Fruit fly (Drosophila melanogaster): ENCODE data around the gene CG14712.
A peak's percentile ranks its signal among the peaks of the same experiment; 100 is the strongest.

The CG14712 gene

DNA sequence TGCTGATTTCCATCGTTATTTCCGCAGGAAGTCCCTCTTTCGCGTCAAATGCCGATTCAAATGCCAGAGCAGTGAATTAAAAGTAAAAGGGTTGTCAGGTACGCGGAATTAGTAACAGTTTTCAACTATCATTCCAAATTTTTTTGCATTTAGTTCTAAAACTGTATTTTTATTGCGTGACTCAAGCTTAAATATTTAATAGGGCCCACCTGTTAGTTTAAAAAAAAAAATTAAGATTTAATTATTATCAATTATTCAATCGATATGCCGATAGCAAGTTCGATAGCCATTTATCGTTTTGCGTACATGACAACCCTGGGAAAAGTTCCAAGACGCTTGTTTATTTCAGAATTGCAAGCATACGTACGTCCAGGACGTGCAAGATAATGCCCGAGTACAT, 5.5 kb upstream of the CG14712 start, which contains the start of gene CG14711:
CG14711 (plus strand) TSS at position 315 of the 400 bp plus-strand sequence.
- TF ChIP-seq CG12768 (GFP tag; optimal IDR thresholded peaks at IDR 0.05) (peak; percentile 89), CG5204 (GFP tag; optimal IDR thresholded peaks at IDR 0.05) (no peak), CG7045 (GFP tag; optimal IDR thresholded peaks at IDR 0.05) (peak; percentile 83), pad (GFP tag; optimal IDR thresholded peaks at IDR 0.05) (peak; percentile 68), toe (GFP tag; optimal IDR thresholded peaks at IDR 0.05) (no peak), cnc (optimal IDR thresholded peaks at IDR 0.05) (no peak), cic (GFP tag; optimal IDR thresholded peaks at IDR 0.05) (peak; percentile 38), Mnt (GFP tag; optimal IDR thresholded peaks at IDR 0.05) (peak; percentile 74), Clk (GFP tag; optimal IDR thresholded peaks at IDR 0.05) (peak; percentile 51), bab1 (GFP tag; optimal IDR thresholded peaks at IDR 0.05) (peak; percentile 92), ovo (GFP tag; optimal IDR thresholded peaks at IDR 0.05) (peak; percentile 64), CG7101 (tag; optimal IDR thresholded peaks at IDR 0.05) (peak; percentile 86), Hr96 (GFP tag; optimal IDR thresholded peaks at IDR 0.05) (no peak), CG11617 (GFP tag; optimal IDR thresholded peaks at IDR 0.05) (peak; percentile 88), CG14711 (tag; optimal IDR thresholded peaks at IDR 0.05) (peak; percentile 100), Crg-1 (GFP tag; optimal IDR thresholded peaks at IDR 0.05) (peak; percentile 84), CG1620 (GFP tag; optimal IDR thresholded peaks at IDR 0.05) (peak; percentile 85), CG33017 (tag; optimal IDR thresholded peaks at IDR 0.05) (peak; percentile 85), kay (GFP tag; ENCODE audit: borderline replicate concordance) (no peak), tj (GFP tag; optimal IDR thresholded peaks at IDR 0.05) (peak; percentile 68)

DNA sequence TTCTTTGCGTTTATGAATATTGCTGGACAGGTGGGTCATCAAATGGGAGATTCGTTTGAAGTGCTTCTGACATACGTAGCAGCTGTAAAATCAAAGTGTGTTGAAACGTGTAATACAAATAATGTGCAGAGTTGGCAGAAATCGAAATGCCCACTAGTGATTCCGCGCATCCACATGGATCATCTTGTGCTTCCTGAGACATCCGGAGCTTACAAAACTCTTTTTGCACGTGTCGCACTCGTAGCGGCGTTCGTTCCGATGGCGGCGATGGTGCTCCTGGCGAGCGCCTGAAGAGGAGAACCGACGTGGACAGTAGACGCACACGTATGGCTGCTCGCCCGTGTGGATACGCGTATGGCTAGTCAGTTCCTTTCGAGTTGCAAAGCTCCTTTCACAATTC, 3.0 kb upstream of the CG14712 start, which contains the start of gene Zaf1:
Zaf1 (minus strand) TSS at position 101 of the 400 bp plus-strand sequence.
- TF ChIP-seq CG1620 (GFP tag; optimal IDR thresholded peaks at IDR 0.05) (no peak), CG33017 (tag; optimal IDR thresholded peaks at IDR 0.05) (no peak), tj (GFP tag; optimal IDR thresholded peaks at IDR 0.05) (peak; percentile 12), CG7045 (GFP tag; optimal IDR thresholded peaks at IDR 0.05) (no peak), CG5204 (GFP tag; optimal IDR thresholded peaks at IDR 0.05) (no peak)

- peak; percentile 52 for TF ChIP-seq bab1 (GFP tag; optimal IDR thresholded peaks at IDR 0.05)
- peak; percentile 2 for TF ChIP-seq tj (GFP tag; optimal IDR thresholded peaks at IDR 0.05)
- TF ChIP-seq CG14711 (tag; optimal IDR thresholded peaks at IDR 0.05) = peak; percentile 74
- no peak for TF ChIP-seq CG12768 (GFP tag; optimal IDR thresholded peaks at IDR 0.05)
- peak in 1 of 2 experiments; percentile 45 for TF ChIP-seq cnc (optimal IDR thresholded peaks at IDR 0.05)
- no peak for TF ChIP-seq Crg-1 (GFP tag; optimal IDR thresholded peaks at IDR 0.05)
- peak; percentile 8 for TF ChIP-seq CG11617 (GFP tag; optimal IDR thresholded peaks at IDR 0.05)
- TF ChIP-seq Mnt (GFP tag; optimal IDR thresholded peaks at IDR 0.05) = peak; percentile 31
Observed at dm6 chr3R:11626571-11626970, 2.0 kb upstream of the CG14712 start, which contains the start of the genes CG6813 and CG18764. CG6813 (minus strand) TSS chr3R:11626638. CG18764 (plus strand) TSS chr3R:11626889.

DNA sequence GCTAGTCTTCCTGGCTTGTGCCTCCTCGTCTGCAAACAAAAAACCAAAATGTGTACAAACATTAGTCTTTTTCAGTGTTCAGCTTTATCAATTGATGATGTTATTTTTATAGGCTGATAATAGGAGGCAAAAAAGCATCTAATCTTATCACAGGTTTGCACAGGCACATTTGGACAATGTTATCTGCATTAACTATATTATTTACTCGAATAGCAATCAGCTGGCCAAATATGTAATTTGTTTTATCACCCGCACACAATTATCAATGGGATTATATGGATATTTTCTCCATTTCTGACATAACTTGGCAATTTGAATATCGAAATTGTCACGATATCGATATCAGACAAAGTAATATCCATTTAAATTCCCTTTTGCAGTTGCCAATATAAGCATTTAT, 9.0 kb downstream of the CG14712 start:
- TF ChIP-seq toe (GFP tag; optimal IDR thresholded peaks at IDR 0.05) (no peak), CG12768 (GFP tag; optimal IDR thresholded peaks at IDR 0.05) (no peak), cic (GFP tag; optimal IDR thresholded peaks at IDR 0.05) (no peak), Mnt (GFP tag; optimal IDR thresholded peaks at IDR 0.05) (no peak), tj (GFP tag; optimal IDR thresholded peaks at IDR 0.05) (no peak), CG7045 (GFP tag; optimal IDR thresholded peaks at IDR 0.05) (no peak), CG5204 (GFP tag; optimal IDR thresholded peaks at IDR 0.05) (no peak), CG11617 (GFP tag; optimal IDR thresholded peaks at IDR 0.05) (no peak), pad (GFP tag; optimal IDR thresholded peaks at IDR 0.05) (no peak)

dm6 chr3R:11639946-11640588, 11.5 kb downstream of the CG14712 start:
- peak; percentile 54 for TF ChIP-seq Mnt (GFP tag; optimal IDR thresholded peaks at IDR 0.05)
- no peak for TF ChIP-seq CG11617 (GFP tag; optimal IDR thresholded peaks at IDR 0.05)
- TF ChIP-seq tj (GFP tag; optimal IDR thresholded peaks at IDR 0.05) = peak; percentile 95
- TF ChIP-seq cnc (optimal IDR thresholded peaks at IDR 0.05) = no peak
- TF ChIP-seq kay (GFP tag; ENCODE audit: borderline replicate concordance) = peak; percentile 80
- no peak for TF ChIP-seq toe (GFP tag; optimal IDR thresholded peaks at IDR 0.05)
- TF ChIP-seq CG14711 (tag; optimal IDR thresholded peaks at IDR 0.05) = no peak
- TF ChIP-seq CG33017 (tag; optimal IDR thresholded peaks at IDR 0.05) = no peak
- no peak for TF ChIP-seq CG7101 (tag; optimal IDR thresholded peaks at IDR 0.05)
- no peak for TF ChIP-seq ovo (GFP tag; optimal IDR thresholded peaks at IDR 0.05)
- no peak for TF ChIP-seq CG7045 (GFP tag; optimal IDR thresholded peaks at IDR 0.05)
- TF ChIP-seq Hr96 (GFP tag; optimal IDR thresholded peaks at IDR 0.05) = no peak
- no peak for TF ChIP-seq CG5204 (GFP tag; optimal IDR thresholded peaks at IDR 0.05)
- no peak for TF ChIP-seq cic (GFP tag; optimal IDR thresholded peaks at IDR 0.05)
- TF ChIP-seq pad (GFP tag; optimal IDR thresholded peaks at IDR 0.05) = no peak
- no peak for TF ChIP-seq Clk (GFP tag; optimal IDR thresholded peaks at IDR 0.05)
- TF ChIP-seq Crg-1 (GFP tag; optimal IDR thresholded peaks at IDR 0.05) = peak; percentile 15
- TF ChIP-seq bab1 (GFP tag; optimal IDR thresholded peaks at IDR 0.05) = no peak
- no peak for TF ChIP-seq CG1620 (GFP tag; optimal IDR thresholded peaks at IDR 0.05)
- TF ChIP-seq CG12768 (GFP tag; optimal IDR thresholded peaks at IDR 0.05) = no peak

DNA sequence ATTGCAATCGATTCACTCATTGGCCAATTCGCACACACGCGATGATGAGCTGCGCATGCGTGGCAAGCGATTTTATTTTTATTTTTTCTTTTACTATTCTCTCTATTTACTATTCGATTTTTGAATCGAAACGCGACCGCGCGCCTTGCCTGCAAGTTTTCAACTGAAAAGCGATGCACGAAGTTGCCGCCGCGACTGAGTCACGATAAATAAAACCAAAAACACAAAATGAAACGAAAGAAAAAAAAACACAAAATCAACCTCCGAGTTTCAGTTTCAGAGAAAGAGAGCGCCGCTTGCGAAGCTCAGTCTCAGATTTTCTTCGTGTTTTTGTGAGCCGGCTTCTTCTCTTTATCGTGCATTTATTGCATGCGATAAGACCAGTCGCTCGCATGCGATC, 18.3 kb downstream of the CG14712 start:
- TF ChIP-seq kay (GFP tag; ENCODE audit: borderline replicate concordance) = peak; percentile 94
- peak; percentile 2 for TF ChIP-seq Mnt (GFP tag; optimal IDR thresholded peaks at IDR 0.05)
- no peak for TF ChIP-seq CG11617 (GFP tag; optimal IDR thresholded peaks at IDR 0.05)
- TF ChIP-seq CG5204 (GFP tag; optimal IDR thresholded peaks at IDR 0.05) = no peak
- no peak for TF ChIP-seq CG14711 (tag; optimal IDR thresholded peaks at IDR 0.05)
- TF ChIP-seq cnc (optimal IDR thresholded peaks at IDR 0.05) = no peak
- peak; percentile 52 for TF ChIP-seq tj (GFP tag; optimal IDR thresholded peaks at IDR 0.05)
- TF ChIP-seq Clk (GFP tag; optimal IDR thresholded peaks at IDR 0.05) = no peak
- TF ChIP-seq CG33017 (tag; optimal IDR thresholded peaks at IDR 0.05) = no peak
